Worm (Caenorhabditis elegans) whole organism, mixed stage, embryonic: ENCODE measurements around the gene Y22D7AR.14.
A peak's percentile ranks its signal among the peaks of the same experiment; 100 is the strongest.

Source experiments
- blmp-1 ChIP-seq: fragments of 150-350 bp; optimal IDR thresholded peaks from 2 replicates; lab custom pipeline; 2014; ENCODE audit warnings: missing biosample characterization, missing genetic modification characterization
- ceh-39 ChIP-seq: fragments of 150-350 bp; optimal IDR thresholded peaks from 2 replicates; lab custom pipeline; 2014; ENCODE audit warnings: missing biosample characterization, missing genetic modification characterization
- ceh-43 ChIP-seq: fragments of 200-800 bp; sonication (Bioruptor generic); optimal IDR thresholded peaks from 2 replicates; lab custom pipeline; 2018; ENCODE audit warnings: mild to moderate bottlenecking, missing genetic modification characterization, moderate library complexity, missing compliant biosample characterization
- ceh-83 ChIP-seq: fragments of 200-800 bp; sonication (Bioruptor generic); optimal IDR thresholded peaks from 2 replicates; lab custom pipeline; 2018; ENCODE audit warnings: mild to moderate bottlenecking, missing genetic modification characterization, missing compliant biosample characterization
- ces-1 ChIP-seq: fragments of 150-350 bp; optimal IDR thresholded peaks from 2 replicates; lab custom pipeline; 2014; ENCODE audit warnings: missing biosample characterization, missing genetic modification reagents, missing genetic modification characterization
- drap-1 ChIP-seq: fragments of 200-800 bp; sonication (Bioruptor generic); optimal IDR thresholded peaks from 3 replicates; lab custom pipeline; 2018; ENCODE audit warnings: mild to moderate bottlenecking, missing genetic modification characterization, missing compliant biosample characterization
- elt-1 ChIP-seq: sonication (generic microtip); optimal IDR thresholded peaks from 2 replicates; lab custom pipeline; 2017; ENCODE audit warnings: missing genetic modification characterization, mild to moderate bottlenecking, missing compliant biosample characterization, antibody characterized with exemption, moderate library complexity, borderline replicate concordance; ENCODE audit not compliant: insufficient read depth
- elt-3 ChIP-seq: fragments of 150-350 bp; optimal IDR thresholded peaks from 2 replicates; lab custom pipeline; 2014; ENCODE audit warnings: missing biosample characterization, missing genetic modification characterization
- flh-1 ChIP-seq: fragments of 200-800 bp; sonication (Bioruptor generic); optimal IDR thresholded peaks from 2 replicates; lab custom pipeline; 2018; ENCODE audit warnings: mild to moderate bottlenecking, missing genetic modification characterization, moderate library complexity, missing compliant biosample characterization
- ham-2 ChIP-seq: fragments of 200-800 bp; sonication (Bioruptor generic); optimal IDR thresholded peaks from 2 replicates; lab custom pipeline; 2018; ENCODE audit warnings: mild to moderate bottlenecking, missing genetic modification characterization, missing compliant biosample characterization
- hlh-1 ChIP-seq: fragments of 150-350 bp; optimal IDR thresholded peaks from 2 replicates; lab custom pipeline; 2014; ENCODE audit warnings: missing biosample characterization, missing genetic modification reagents, missing genetic modification characterization
- lin-13 ChIP-seq: fragments of 150-350 bp; optimal IDR thresholded peaks from 2 replicates; lab custom pipeline; 2014; ENCODE audit warnings: missing biosample characterization, missing genetic modification characterization
- lin-32 ChIP-seq: fragments of 200-800 bp; sonication (Bioruptor generic); optimal IDR thresholded peaks from 2 replicates; lab custom pipeline; 2018; ENCODE audit warnings: mild to moderate bottlenecking, missing genetic modification characterization, missing compliant biosample characterization
- mab-5 ChIP-seq: fragments of 150-350 bp; optimal IDR thresholded peaks from 2 replicates; lab custom pipeline; 2014; ENCODE audit warnings: missing biosample characterization, missing genetic modification characterization
- mep-1 ChIP-seq: fragments of 150-350 bp; optimal IDR thresholded peaks from 2 replicates; lab custom pipeline; 2017; ENCODE audit warnings: missing biosample characterization, missing genetic modification reagents, missing genetic modification characterization, inconsistent platforms
- mls-2 ChIP-seq: sonication (generic microtip); optimal IDR thresholded peaks from 2 replicates; lab custom pipeline; 2016; ENCODE audit warnings: mild to moderate bottlenecking, missing genetic modification characterization, moderate library complexity, missing compliant biosample characterization
- nhr-12 ChIP-seq: fragments of 150-350 bp; optimal IDR thresholded peaks from 2 replicates; lab custom pipeline; 2014; ENCODE audit warnings: missing biosample characterization, missing genetic modification characterization
- nhr-2 ChIP-seq: fragments of 150-350 bp; optimal IDR thresholded peaks from 2 replicates; lab custom pipeline; 2014; ENCODE audit warnings: missing biosample characterization, missing genetic modification characterization
- nhr-237 ChIP-seq: fragments of 150-350 bp; optimal IDR thresholded peaks from 2 replicates; lab custom pipeline; 2014; ENCODE audit warnings: missing biosample characterization, missing genetic modification characterization
- nhr-28 ChIP-seq: fragments of 150-350 bp; optimal IDR thresholded peaks from 2 replicates; lab custom pipeline; 2014; ENCODE audit warnings: missing biosample characterization, missing genetic modification characterization
- nhr-76 ChIP-seq: sonication (generic microtip); optimal IDR thresholded peaks from 2 replicates; lab custom pipeline; 2017; ENCODE audit warnings: missing biosample characterization, missing genetic modification characterization
- pha-4 ChIP-seq: fragments of 150-350 bp; optimal IDR thresholded peaks from 2 replicates; lab custom pipeline; 2018; ENCODE audit warnings: missing biosample characterization, missing genetic modification reagents, missing genetic modification characterization
- sem-2 ChIP-seq: fragments of 200-800 bp; sonication (Bioruptor generic); optimal IDR thresholded peaks from 2 replicates; lab custom pipeline; 2018; ENCODE audit warnings: mild to moderate bottlenecking, missing genetic modification characterization, missing compliant biosample characterization
- snpc-4 ChIP-seq: fragments of 150-350 bp; optimal IDR thresholded peaks from 2 replicates; lab custom pipeline; 2014; ENCODE audit warnings: missing biosample characterization, missing genetic modification characterization
- sptf-1 ChIP-seq: sonication (generic microtip); optimal IDR thresholded peaks from 2 replicates; lab custom pipeline; 2017; ENCODE audit warnings: mild to moderate bottlenecking, missing genetic modification characterization, moderate library complexity, missing compliant biosample characterization
- tbx-8 ChIP-seq: fragments of 200-800 bp; sonication (Bioruptor generic); optimal IDR thresholded peaks from 2 replicates; lab custom pipeline; 2018; ENCODE audit warnings: mild to moderate bottlenecking, missing genetic modification characterization, moderate library complexity, missing compliant biosample characterization
- unc-120 ChIP-seq: sonication (generic microtip); optimal IDR thresholded peaks from 2 replicates; lab custom pipeline; 2017; ENCODE audit warnings: missing genetic modification characterization, missing compliant biosample characterization; ENCODE audit not compliant: poor library complexity, severe bottlenecking
- unc-62 ChIP-seq: fragments of 150-350 bp; optimal IDR thresholded peaks from 2 replicates; lab custom pipeline; 2014; ENCODE audit warnings: missing biosample characterization, missing genetic modification reagents, missing genetic modification characterization
- ztf-11 ChIP-seq: fragments of 150-350 bp; optimal IDR thresholded peaks from 2 replicates; lab custom pipeline; 2014; ENCODE audit warnings: missing biosample characterization, missing genetic modification characterization

The Y22D7AR.14 gene

ce11 chrIII:1680393-1680792 lies 9.4 kb downstream of the Y22D7AR.14 start:
- no peak for TF ChIP-seq sem-2

ce11 chrIII:1678671-1679070 lies 11.2 kb downstream of the Y22D7AR.14 start:
- TF ChIP-seq unc-120 (tag; lab: Kevin White, UChicago) (peak; percentile 27), nhr-28 (tag; lab: Kevin White, UChicago) (no peak), mls-2 (no peak), elt-3 (tag; lab: Kevin White, UChicago) (no peak), hlh-1 (tag; lab: Kevin White, UChicago) (peak; percentile 47), ceh-43 (GFP tag; lab: Kevin White, UChicago) (no peak)

ce11 chrIII:1676588-1676987 lies 13.2 kb downstream of the Y22D7AR.14 start, which contains the start of gene Y22D7AR.6:
TSS of gene Y22D7AR.6 (minus strand) at chrIII:1676721.
- TF ChIP-seq ztf-11 (tag; lab: Kevin White, UChicago) (no peak), sem-2 (no peak), hlh-1 (tag; lab: Kevin White, UChicago) (no peak), tbx-8 (GFP tag; lab: Kevin White, UChicago) (no peak), nhr-76 (no peak), flh-1 (GFP tag; lab: Kevin White, UChicago) (no peak), ceh-43 (GFP tag; lab: Kevin White, UChicago) (no peak), elt-3 (tag; lab: Kevin White, UChicago) (no peak), mls-2 (no peak)
- TF ChIP-seq, all 35 proteins: peak for 0

- TF ChIP-seq nhr-76 (no peak), ces-1 (GFP tag; lab: Kevin White, UChicago) (no peak), ceh-43 (GFP tag; lab: Kevin White, UChicago) (no peak), sptf-1 (tag; lab: Kevin White, UChicago) (no peak), blmp-1 (tag; lab: Kevin White, UChicago) (no peak), ceh-83 (no peak), ztf-11 (tag; lab: Kevin White, UChicago) (no peak), hlh-1 (tag; lab: Kevin White, UChicago) (no peak), mls-2 (no peak), snpc-4 (no peak)
These were observed 15.1 kb downstream of the Y22D7AR.14 start for ce11 chrIII:1674760-1675159.

- TF ChIP-seq sem-2 (no peak), mab-5 (tag; lab: Kevin White, UChicago) (no peak), nhr-12 (tag; lab: Kevin White, UChicago) (no peak), ham-2 (GFP tag; lab: Kevin White, UChicago) (no peak), hlh-1 (tag; lab: Kevin White, UChicago) (no peak), nhr-76 (no peak), drap-1 (GFP tag; lab: Kevin White, UChicago) (no peak)
These were observed 16.5 kb downstream of the Y22D7AR.14 start for ce11 chrIII:1673320-1673719.

ce11 chrIII:1668519-1668918 lies 21.3 kb downstream of the Y22D7AR.14 start, which contains the start of gene glb-30:
TSS of gene glb-30 (minus strand) at chrIII:1668619.
- TF ChIP-seq nhr-76 (no peak), drap-1 (GFP tag; lab: Kevin White, UChicago) (no peak), ceh-83 (no peak), lin-13 (tag; lab: Kevin White, UChicago) (no peak), nhr-28 (tag; lab: Kevin White, UChicago) (no peak), snpc-4 (no peak)

ce11 chrIII:1666893-1667292 lies 22.9 kb downstream of the Y22D7AR.14 start:
- TF ChIP-seq lin-32 (no peak), tbx-8 (GFP tag; lab: Kevin White, UChicago) (no peak), sptf-1 (tag; lab: Kevin White, UChicago) (no peak), unc-62 (GFP tag; lab: Kevin White, UChicago) (no peak), mep-1 (tag; lab: Kevin White, UChicago) (no peak), ceh-39 (tag; lab: Kevin White, UChicago) (no peak), ceh-43 (GFP tag; lab: Kevin White, UChicago) (no peak), nhr-76 (no peak), mls-2 (no peak), elt-3 (tag; lab: Kevin White, UChicago) (no peak), elt-1 (tag; lab: Kevin White, UChicago) (no peak), ztf-11 (tag; lab: Kevin White, UChicago) (no peak), nhr-237 (no peak), unc-120 (tag; lab: Kevin White, UChicago) (no peak), pha-4 (tag; lab: Kevin White, UChicago) (no peak), snpc-4 (no peak), hlh-1 (tag; lab: Kevin White, UChicago) (no peak), nhr-2 (tag; lab: Kevin White, UChicago) (no peak)
